Worm (Caenorhabditis elegans): ENCODE data around the gene W06G6.11.

- TF ChIP-seq flt-1 (GFP tag; IDR thresholded peaks at IDR 0.05) (no peak), ztf-23 (GFP tag; IDR thresholded peaks at IDR 0.05) (no peak), T22C8.4 (GFP tag; IDR thresholded peaks at IDR 0.05) (no peak), ztf-29 (GFP tag; IDR thresholded peaks at IDR 0.05) (no peak), med-1 (GFP tag; optimal IDR thresholded peaks at IDR 0.05; ENCODE audit: insufficient read depth) (no peak), ref-1 (GFP tag; conservative IDR thresholded peaks at IDR 0.05) (no peak), cog-1 (tag; optimal IDR thresholded peaks at IDR 0.05) (no peak), klf-2 (GFP tag; conservative IDR thresholded peaks at IDR 0.05) (no peak), tab-1 (GFP tag; IDR thresholded peaks at IDR 0.05) (no peak)
Measured at ce11 chrV:16640366-16640765, 8.7 kb downstream of the W06G6.11 start.

All from whole organism, midembryonic.